Worm (Caenorhabditis elegans) whole organism, young adult: ENCODE results near the gene clec-212.
A peak's percentile ranks its signal among the peaks of the same experiment; 100 is the strongest.
"Not testable (repeated sequence)": the region's sequence is repeated elsewhere in the genome, so short reads cannot be mapped to it uniquely, and the experiment has no call there.

Experiments used
- B0261.1 ChIP-seq: sonication (generic microtip); optimal IDR thresholded peaks from 2 replicates; lab custom pipeline; 2016; ENCODE audit warnings: mild to moderate bottlenecking, missing genetic modification characterization, moderate library complexity, missing compliant biosample characterization
- C17E4.6 ChIP-seq: fragments of 200-800 bp; sonication (Bioruptor generic); IDR thresholded peaks from 2 replicates; pipeline ENCODE4 v1.3.6; 2022; ENCODE audit warnings: missing genetic modification reagents, missing genetic modification characterization, missing compliant biosample characterization
- D2030.7 ChIP-seq: fragments of 200-800 bp; sonication (Bioruptor generic); IDR thresholded peaks from 2 replicates; pipeline ENCODE4 v1.3.6; 2022; ENCODE audit warnings: missing genetic modification reagents, missing genetic modification characterization, missing compliant biosample characterization
- F37B4.10 ChIP-seq: fragments of 200-800 bp; sonication (Bioruptor generic); IDR thresholded peaks from 2 replicates; pipeline ENCODE4 v1.3.6; 2022; ENCODE audit warnings: missing genetic modification characterization, missing compliant biosample characterization
- F52B5.7 ChIP-seq: sonication (generic microtip); optimal IDR thresholded peaks from 2 replicates; lab custom pipeline; 2016; ENCODE audit warnings: mild to moderate bottlenecking, missing genetic modification characterization, missing compliant biosample characterization
- F55B11.4 ChIP-seq: sonication (generic microtip); optimal IDR thresholded peaks from 2 replicates; lab custom pipeline; 2016; ENCODE audit warnings: missing compliant biosample characterization, missing genetic modification characterization, borderline replicate concordance; ENCODE audit not compliant: insufficient read depth
- F57A8.1 ChIP-seq: fragments of 200-800 bp; sonication (Bioruptor generic); optimal IDR thresholded peaks from 2 replicates; lab custom pipeline; 2018; ENCODE audit warnings: mild to moderate bottlenecking, missing genetic modification characterization, moderate library complexity, missing compliant biosample characterization
- ZK185.1 ChIP-seq: sonication (generic microtip); optimal IDR thresholded peaks from 2 replicates; lab custom pipeline; 2016; ENCODE audit warnings: mild to moderate bottlenecking, missing genetic modification characterization, missing compliant biosample characterization; ENCODE audit not compliant: poor library complexity, severe bottlenecking
- aptf-2 ChIP-seq: fragments of 200-800 bp; sonication (Bioruptor generic); conservative IDR thresholded peaks from 2 replicates; pipeline ENCODE4 v1.3.6; 2022; ENCODE audit warnings: missing genetic modification reagents, missing genetic modification characterization, missing compliant biosample characterization
- aptf-3 ChIP-seq: fragments of 200-800 bp; sonication (Bioruptor generic); IDR thresholded peaks from 2 replicates; pipeline ENCODE4 v1.3.6; 2022; ENCODE audit warnings: missing genetic modification characterization, missing compliant biosample characterization
- athp-1 ChIP-seq: sonication (generic microtip); optimal IDR thresholded peaks from 2 replicates; lab custom pipeline; 2017; ENCODE audit warnings: mild to moderate bottlenecking, missing genetic modification characterization, missing compliant biosample characterization
- attf-6 ChIP-seq: fragments of 200-800 bp; sonication (Bioruptor generic); IDR thresholded peaks from 2 replicates; pipeline ENCODE4 v1.3.6; 2022; ENCODE audit warnings: missing genetic modification reagents, missing genetic modification characterization, missing compliant biosample characterization
- bed-1 ChIP-seq: fragments of 200-800 bp; sonication (Bioruptor generic); IDR thresholded peaks from 2 replicates; pipeline ENCODE4 v1.3.6; 2022; ENCODE audit warnings: missing genetic modification reagents, missing genetic modification characterization, missing compliant biosample characterization
- cebp-1 ChIP-seq, 2 experiments: fragments of 200-800 bp in 1 of 2; sonication (Bioruptor generic) in 1 of 2; sonication (generic microtip) in 1 of 2; IDR thresholded peaks in 1 of 2; optimal IDR thresholded peaks in 1 of 2; 2 replicates each; pipeline versions ENCODE4 v1.3.6 to Lab custom; 2017 to 2022; ENCODE audit warnings: missing compliant biosample characterization in 2 of 2, missing genetic modification characterization in 2 of 2, mild to moderate bottlenecking in 1 of 2, missing genetic modification reagents in 1 of 2, moderate library complexity in 1 of 2
- cebp-2 ChIP-seq: fragments of 200-800 bp; sonication (Bioruptor generic); IDR thresholded peaks from 2 replicates; pipeline ENCODE4 v1.3.6; 2022; ENCODE audit warnings: missing genetic modification characterization, missing compliant biosample characterization
- ceh-100 ChIP-seq: fragments of 200-800 bp; sonication (Bioruptor generic); IDR thresholded peaks from 2 replicates; pipeline ENCODE4 v1.3.6; 2022; ENCODE audit warnings: missing genetic modification reagents, missing genetic modification characterization, missing compliant biosample characterization
- ceh-58 ChIP-seq: fragments of 200-800 bp; sonication (Bioruptor generic); IDR thresholded peaks from 2 replicates; pipeline ENCODE4 v1.3.6; 2022; ENCODE audit warnings: missing genetic modification characterization, missing compliant biosample characterization
- egl-44 ChIP-seq: fragments of 200-800 bp; sonication (Bioruptor generic); IDR thresholded peaks from 2 replicates; pipeline ENCODE4 v1.3.6; 2022; ENCODE audit warnings: missing genetic modification reagents, missing genetic modification characterization, missing compliant biosample characterization
- ekl-4 ChIP-seq: fragments of 200-800 bp; sonication (Bioruptor generic); IDR thresholded peaks from 2 replicates; pipeline ENCODE4 v1.3.6; 2022; ENCODE audit warnings: missing genetic modification reagents, missing genetic modification characterization, missing compliant biosample characterization
- ets-4 ChIP-seq: fragments of 200-800 bp; sonication (Bioruptor generic); optimal IDR thresholded peaks from 2 replicates; lab custom pipeline; 2018; ENCODE audit warnings: mild to moderate bottlenecking, missing genetic modification characterization, missing compliant biosample characterization
- fkh-3 ChIP-seq: sonication (generic microtip); optimal IDR thresholded peaks from 2 replicates; lab custom pipeline; 2016; ENCODE audit warnings: mild to moderate bottlenecking, missing genetic modification characterization, missing compliant biosample characterization
- hlh-26 ChIP-seq: fragments of 200-800 bp; sonication (Bioruptor generic); conservative IDR thresholded peaks from 2 replicates; pipeline ENCODE4 v1.3.6; 2022; ENCODE audit warnings: missing genetic modification reagents, missing genetic modification characterization, missing compliant biosample characterization
- hmg-1.2 ChIP-seq: fragments of 200-800 bp; sonication (Bioruptor generic); IDR thresholded peaks from 2 replicates; pipeline ENCODE4 v1.3.6; 2022; ENCODE audit warnings: missing genetic modification reagents, missing genetic modification characterization, missing compliant biosample characterization
- hsf-1 ChIP-seq: fragments of 200-800 bp; sonication (Bioruptor generic); IDR thresholded peaks from 2 replicates; pipeline ENCODE4 v1.3.6; 2022; ENCODE audit warnings: missing genetic modification reagents, missing genetic modification characterization, missing compliant biosample characterization
- lag-1 ChIP-seq: fragments of 200-800 bp; sonication (Bioruptor generic); IDR thresholded peaks from 2 replicates; pipeline ENCODE4 v1.3.6; 2022; ENCODE audit warnings: missing genetic modification reagents, missing genetic modification characterization, missing compliant biosample characterization
- let-526 ChIP-seq: fragments of 200-800 bp; sonication (Bioruptor generic); IDR thresholded peaks from 2 replicates; pipeline ENCODE4 v1.3.6; 2022; ENCODE audit warnings: missing genetic modification reagents, missing genetic modification characterization, missing compliant biosample characterization
- let-607 ChIP-seq, 2 experiments: fragments of 200-800 bp in 1 of 2; sonication (Bioruptor generic) in 1 of 2; sonication (generic microtip) in 1 of 2; optimal IDR thresholded peaks; 2 replicates each; lab custom pipeline; 2016 to 2018; ENCODE audit warnings: mild to moderate bottlenecking in 2 of 2, missing compliant biosample characterization in 2 of 2, missing genetic modification characterization in 2 of 2, moderate library complexity in 2 of 2, missing genotype in 1 of 2
- lin-26 ChIP-seq: fragments of 200-800 bp; sonication (Bioruptor generic); IDR thresholded peaks from 2 replicates; pipeline ENCODE4 v1.3.6; 2022; ENCODE audit warnings: missing genetic modification reagents, missing genetic modification characterization, missing compliant biosample characterization
- madf-3 ChIP-seq: fragments of 200-800 bp; sonication (Bioruptor generic); IDR thresholded peaks from 2 replicates; pipeline ENCODE4 v1.3.6; 2022; ENCODE audit warnings: missing genetic modification reagents, missing genetic modification characterization, missing compliant biosample characterization
- madf-6 ChIP-seq: fragments of 200-800 bp; sonication (Bioruptor generic); IDR thresholded peaks from 2 replicates; pipeline ENCODE4 v1.3.6; 2022; ENCODE audit warnings: missing genetic modification reagents, missing genetic modification characterization, missing compliant biosample characterization
- madf-8 ChIP-seq: fragments of 200-800 bp; sonication (Bioruptor generic); conservative IDR thresholded peaks from 2 replicates; pipeline ENCODE4 v1.3.6; 2022; ENCODE audit warnings: missing genetic modification reagents, missing genetic modification characterization, missing compliant biosample characterization
- mcd-1 ChIP-seq: fragments of 200-800 bp; sonication (Bioruptor generic); IDR thresholded peaks from 2 replicates; pipeline ENCODE4 v1.3.6; 2022; ENCODE audit warnings: missing genetic modification reagents, missing genetic modification characterization, missing compliant biosample characterization
- mxl-1 ChIP-seq: sonication (generic microtip); optimal IDR thresholded peaks from 2 replicates; lab custom pipeline; 2016; ENCODE audit warnings: missing genetic modification characterization, missing compliant biosample characterization
- nfyb-1 ChIP-seq: fragments of 200-800 bp; sonication (Bioruptor generic); IDR thresholded peaks from 2 replicates; pipeline ENCODE4 v1.3.6; 2022; ENCODE audit warnings: missing genetic modification reagents, missing genetic modification characterization, missing compliant biosample characterization
- nhr-120 ChIP-seq: fragments of 200-800 bp; sonication (Bioruptor generic); IDR thresholded peaks from 2 replicates; pipeline ENCODE4 v1.3.6; 2022; ENCODE audit warnings: missing genetic modification characterization, missing compliant biosample characterization
- nhr-179 ChIP-seq: sonication (generic microtip); optimal IDR thresholded peaks from 2 replicates; lab custom pipeline; 2016; ENCODE audit warnings: mild to moderate bottlenecking, missing genetic modification characterization, missing compliant biosample characterization
- nhr-80 ChIP-seq: sonication (generic microtip); optimal IDR thresholded peaks from 2 replicates; lab custom pipeline; 2016; ENCODE audit warnings: missing genetic modification characterization, missing compliant biosample characterization
- nhr-90 ChIP-seq: sonication (generic microtip); optimal IDR thresholded peaks from 2 replicates; lab custom pipeline; 2016; ENCODE audit warnings: missing genotype, mild to moderate bottlenecking, missing genetic modification characterization, missing compliant biosample characterization
- rpc-1 ChIP-seq, 2 experiments: fragments of 150-350 bp in 1 of 2; sonication (generic microtip) in 1 of 2; optimal IDR thresholded peaks; 2 replicates each; lab custom pipeline; 2014 to 2018; ENCODE audit warnings: missing biosample characterization in 1 of 2, missing genetic modification characterization in 1 of 2, missing genetic modification reagents in 1 of 2, missing genotype in 1 of 2
- sea-2 ChIP-seq: fragments of 200-800 bp; sonication (Bioruptor generic); IDR thresholded peaks from 2 replicates; pipeline ENCODE4 v1.3.6; 2022; ENCODE audit warnings: missing genetic modification characterization, missing compliant biosample characterization
- snpc-1.3 ChIP-seq: sonication (generic microtip); optimal IDR thresholded peaks from 2 replicates; lab custom pipeline; 2017; ENCODE audit warnings: missing genetic modification characterization, mild to moderate bottlenecking, missing compliant biosample characterization, antibody characterized with exemption, moderate library complexity, missing genotype, missing genetic modification reagents; ENCODE audit not compliant: insufficient read depth
- tbp1 ChIP-seq: fragments of 200-800 bp; sonication (Bioruptor generic); optimal IDR thresholded peaks from 2 replicates; lab custom pipeline; 2018; ENCODE audit warnings: mild to moderate bottlenecking, missing genetic modification characterization, missing compliant biosample characterization
- ztf-18 ChIP-seq: sonication (generic microtip); optimal IDR thresholded peaks from 2 replicates; lab custom pipeline; 2016; ENCODE audit warnings: missing genotype, mild to moderate bottlenecking, missing genetic modification characterization, missing compliant biosample characterization
- ztf-22 ChIP-seq: fragments of 200-800 bp; sonication (Bioruptor generic); optimal IDR thresholded peaks from 2 replicates; lab custom pipeline; 2018; ENCODE audit warnings: mild to moderate bottlenecking, missing genetic modification characterization, moderate library complexity, missing compliant biosample characterization
- ztf-25 ChIP-seq: fragments of 200-800 bp; sonication (Bioruptor generic); IDR thresholded peaks from 2 replicates; pipeline ENCODE4 v1.3.6; 2022; ENCODE audit warnings: missing genetic modification reagents, missing genetic modification characterization, missing compliant biosample characterization

The clec-212 gene

ce11 chrV:7548499-7548898 lies 21.7 kb downstream of the clec-212 start (continued):
- TF ChIP-seq cebp-1 (GFP tag; IDR thresholded peaks at IDR 0.05; lab: Robert Waterston, UW) (peak; percentile 36; the same call in 1 of the 2 replicates), F57A8.1 (GFP tag; lab: Kevin White, UChicago) (peak; percentile 36), tbp1 (GFP tag; lab: Kevin White, UChicago) (peak; percentile 85), ztf-25 (GFP tag; lab: Robert Waterston, UW) (peak; percentile 74; the same call in 1 of the 2 replicates), athp-1 (tag; lab: Kevin White, UChicago) (peak; percentile 47), ztf-18 (peak; percentile 30), ekl-4 (GFP tag; lab: Robert Waterston, UW) (peak; percentile 83; the same call in 1 of the 2 replicates), aptf-2 (GFP tag; lab: Robert Waterston, UW) (peak; percentile 78), bed-1 (GFP tag; lab: Robert Waterston, UW) (peak; percentile 84; the same call in 1 of the 2 replicates), nhr-90 (peak; percentile 58), F52B5.7 (peak; percentile 50), aptf-3 (peak; percentile 93), hmg-1.2 (GFP tag; lab: Robert Waterston, UW) (peak; percentile 57), ceh-58 (peak; percentile 81; the same call in 1 of the 2 replicates), C17E4.6 (GFP tag; lab: Robert Waterston, UW) (peak; percentile 70), mxl-1 (tag; lab: Kevin White, UChicago) (peak; percentile 47), egl-44 (GFP tag; lab: Robert Waterston, UW) (peak; percentile 93), ztf-22 (GFP tag; lab: Kevin White, UChicago) (peak; percentile 10), F37B4.10 (GFP tag; lab: Robert Waterston, UW) (0 out of 2 replicates have a peak, but pooled peaks have one; percentile 11), madf-8 (peak; percentile 43), lag-1 (GFP tag; lab: Robert Waterston, UW) (0 out of 2 replicates have a peak, but pooled peaks have one; percentile 59), hsf-1 (GFP tag; lab: Robert Waterston, UW) (peak; percentile 87), D2030.7 (peak; percentile 87), sea-2 (GFP tag; lab: Robert Waterston, UW) (peak; percentile 51; the same call in 1 of the 2 replicates), madf-3 (peak; percentile 63; the same call in 1 of the 2 replicates), mcd-1 (GFP tag; lab: Robert Waterston, UW) (peak; percentile 67), rpc-1 (optimal IDR thresholded peaks at IDR 0.05; lab: Kevin White, UChicago) (peak; percentile 53), rpc-1 (tag; optimal IDR thresholded peaks at IDR 0.05; lab: Kevin White, UChicago) (peak; percentile 73), B0261.1 (tag; lab: Kevin White, UChicago) (peak; percentile 62), lin-26 (GFP tag; lab: Robert Waterston, UW) (peak; percentile 97), nhr-120 (GFP tag; lab: Robert Waterston, UW) (peak; percentile 72; the same call in 1 of the 2 replicates), let-526 (GFP tag; lab: Robert Waterston, UW) (peak; percentile 72; the same call in 1 of the 2 replicates), ceh-100 (peak; percentile 27; the same call in 1 of the 2 replicates), attf-6 (peak; percentile 49)
- TF ChIP-seq cebp-1 (tag; optimal IDR thresholded peaks at IDR 0.05; lab: Kevin White, UChicago), result not testable (repeated sequence)

ce11 chrV:7548017-7548416 lies 22.2 kb downstream of the clec-212 start:
- no peak for TF ChIP-seq ztf-25 (GFP tag; lab: Robert Waterston, UW)
- peak; percentile 21 for TF ChIP-seq nhr-80 (tag; lab: Kevin White, UChicago)
- no peak for TF ChIP-seq nhr-179 (tag; lab: Kevin White, UChicago)
- no peak for TF ChIP-seq nhr-90

- TF ChIP-seq F55B11.4 (tag; lab: Kevin White, UChicago), result no peak
- no peak for TF ChIP-seq ets-4 (GFP tag; lab: Kevin White, UChicago)
- no peak for TF ChIP-seq ZK185.1 (tag; lab: Kevin White, UChicago)
- TF ChIP-seq D2030.7, result no peak
- no peak for TF ChIP-seq let-607 (tag; optimal IDR thresholded peaks at IDR 0.05; lab: Kevin White, UChicago)
- no peak for TF ChIP-seq cebp-2 (GFP tag; lab: Robert Waterston, UW)
- TF ChIP-seq fkh-3 (tag; lab: Kevin White, UChicago), result no peak
- no peak for TF ChIP-seq nfyb-1 (GFP tag; lab: Robert Waterston, UW)
- TF ChIP-seq madf-6 (GFP tag; lab: Robert Waterston, UW), result no peak
- TF ChIP-seq attf-6, result no peak
- TF ChIP-seq ekl-4 (GFP tag; lab: Robert Waterston, UW), result no peak
- no peak for TF ChIP-seq hlh-26 (GFP tag; lab: Robert Waterston, UW)
- TF ChIP-seq snpc-1.3 (tag; lab: Kevin White, UChicago), result no peak
- TF ChIP-seq madf-8, result no peak
Observed at ce11 chrV:7547479-7547878, 22.7 kb downstream of the clec-212 start, which contains the start of gene ftn-1. Gene ftn-1 (minus strand): TSS chrV:7547579.
